Worm (Caenorhabditis elegans) whole organism, L1 larva: ENCODE measurements around the gene F23A7.4.
"Not testable (repeated sequence)": the region's sequence is repeated elsewhere in the genome, so short reads cannot be mapped to it uniquely, and the experiment has no call there.

Source experiments
- C34B4.2 ChIP-seq: sonication (generic microtip); optimal IDR thresholded peaks from 2 replicates; lab custom pipeline; 2017; ENCODE audit warnings: mild to moderate bottlenecking, missing genetic modification characterization, missing compliant biosample characterization
- F16B12.6 ChIP-seq: fragments of 150-350 bp; optimal IDR thresholded peaks from 2 replicates; lab custom pipeline; 2014; ENCODE audit warnings: missing biosample characterization, missing genetic modification characterization
- blmp-1 ChIP-seq: fragments of 150-350 bp; optimal IDR thresholded peaks from 2 replicates; lab custom pipeline; 2014; ENCODE audit warnings: missing biosample characterization, missing genetic modification characterization
- ceh-63 ChIP-seq: fragments of 200-800 bp; sonication (Bioruptor generic); optimal IDR thresholded peaks from 2 replicates; lab custom pipeline; 2018; ENCODE audit warnings: mild to moderate bottlenecking, missing genetic modification characterization, missing compliant biosample characterization
- ceh-82 ChIP-seq, 3 experiments: fragments of 150-350 bp in 1 of 3; sonication (generic microtip) in 2 of 3; optimal IDR thresholded peaks; 2 replicates each; lab custom pipeline; 2014 to 2017; ENCODE audit warnings: missing biosample characterization in 3 of 3, missing genetic modification characterization in 3 of 3
- ceh-88 ChIP-seq: fragments of 200-800 bp; sonication (Bioruptor generic); IDR thresholded peaks from 2 replicates; pipeline ENCODE4 v1.3.6; 2022; ENCODE audit warnings: missing genetic modification characterization, missing compliant biosample characterization
- ces-1 ChIP-seq: fragments of 150-350 bp; optimal IDR thresholded peaks from 2 replicates; lab custom pipeline; 2014; ENCODE audit warnings: missing biosample characterization, missing genetic modification reagents, missing genetic modification characterization
- dpl-1 ChIP-seq, 3 experiments: fragments of 150-350 bp in 2 of 3; sonication (generic microtip) in 1 of 3; optimal IDR thresholded peaks; 2 replicates each; lab custom pipeline; 2014 to 2017; ENCODE audit warnings: missing biosample characterization in 3 of 3, missing genetic modification characterization in 3 of 3, missing genetic modification reagents in 3 of 3
- dsc-1 ChIP-seq: sonication (generic microtip); optimal IDR thresholded peaks from 2 replicates; lab custom pipeline; 2016; ENCODE audit warnings: mild to moderate bottlenecking, missing genetic modification characterization, missing compliant biosample characterization
- efl-1 ChIP-seq, 4 experiments: fragments of 150-350 bp; optimal IDR thresholded peaks in 3 of 4; peaks in 1 of 4; 1 replicate in 1 of 4; 2 replicates in 3 of 4; lab custom pipeline; 2014; ENCODE audit warnings: missing biosample characterization in 2 of 4, missing genetic modification characterization in 2 of 4, missing genetic modification reagents in 2 of 4
- egl-27 ChIP-seq, 2 experiments: fragments of 150-350 bp in 1 of 2; sonication (generic microtip); optimal IDR thresholded peaks; 3 replicates each; lab custom pipeline; 2017 to 2018; ENCODE audit warnings: missing biosample characterization in 2 of 2, missing genetic modification characterization in 2 of 2, missing genetic modification reagents in 2 of 2
- ets-5 ChIP-seq: fragments of 200-800 bp; sonication (Bioruptor generic); IDR thresholded peaks from 2 replicates; pipeline ENCODE4 v1.3.6; 2022; ENCODE audit warnings: missing genetic modification characterization, missing compliant biosample characterization
- fkh-8 ChIP-seq: sonication (generic microtip); optimal IDR thresholded peaks from 2 replicates; lab custom pipeline; 2016; ENCODE audit warnings: mild to moderate bottlenecking, missing genetic modification characterization, missing compliant biosample characterization
- fos-1 ChIP-seq: fragments of 150-350 bp; optimal IDR thresholded peaks from 2 replicates; lab custom pipeline; 2014; ENCODE audit warnings: missing biosample characterization, missing genetic modification characterization
- grh-1 ChIP-seq: fragments of 200-800 bp; sonication (Bioruptor generic); IDR thresholded peaks from 2 replicates; pipeline ENCODE4 v1.3.6; 2022; ENCODE audit warnings: missing genetic modification reagents, missing genetic modification characterization, missing compliant biosample characterization
- hlh-17 ChIP-seq: fragments of 200-800 bp; sonication (Bioruptor generic); optimal IDR thresholded peaks from 2 replicates; lab custom pipeline; 2018; ENCODE audit warnings: missing genetic modification characterization, mild to moderate bottlenecking, missing compliant biosample characterization, moderate library complexity, borderline replicate concordance
- hpl-2 ChIP-seq: fragments of 150-350 bp; optimal IDR thresholded peaks from 2 replicates; lab custom pipeline; 2014; ENCODE audit warnings: missing biosample characterization, missing genetic modification reagents, missing genetic modification characterization
- irx-1 ChIP-seq: sonication (generic microtip); optimal IDR thresholded peaks from 2 replicates; lab custom pipeline; 2016; ENCODE audit warnings: missing genetic modification characterization, missing compliant biosample characterization
- jun-1 ChIP-seq: fragments of 150-350 bp; optimal IDR thresholded peaks from 2 replicates; lab custom pipeline; 2014; ENCODE audit warnings: missing biosample characterization, missing genetic modification reagents, missing genetic modification characterization
- lin-13 ChIP-seq: fragments of 150-350 bp; optimal IDR thresholded peaks from 2 replicates; lab custom pipeline; 2014; ENCODE audit warnings: missing biosample characterization, missing genetic modification reagents, missing genetic modification characterization
- lin-39 ChIP-seq: fragments of 150-350 bp; optimal IDR thresholded peaks from 2 replicates; lab custom pipeline; 2014; ENCODE audit warnings: missing biosample characterization, missing genetic modification reagents, missing genetic modification characterization
- lir-3 ChIP-seq: sonication (generic microtip); optimal IDR thresholded peaks from 2 replicates; lab custom pipeline; 2016; ENCODE audit warnings: mild to moderate bottlenecking, missing genetic modification characterization, moderate library complexity, missing compliant biosample characterization; ENCODE audit not compliant: poor library complexity
- mef-2 ChIP-seq: fragments of 150-350 bp; optimal IDR thresholded peaks from 2 replicates; lab custom pipeline; 2014; ENCODE audit warnings: missing biosample characterization, missing genetic modification characterization
- nhr-28 ChIP-seq: fragments of 150-350 bp; optimal IDR thresholded peaks from 2 replicates; lab custom pipeline; 2014; ENCODE audit warnings: missing biosample characterization, missing genetic modification characterization
- nhr-71 ChIP-seq: sonication (generic microtip); optimal IDR thresholded peaks from 2 replicates; lab custom pipeline; 2016; ENCODE audit warnings: mild to moderate bottlenecking, missing genetic modification characterization, moderate library complexity, missing compliant biosample characterization
- nhr-84 ChIP-seq: sonication (generic microtip); optimal IDR thresholded peaks from 2 replicates; lab custom pipeline; 2017; ENCODE audit warnings: missing biosample characterization, missing genetic modification characterization
- nhr-90 ChIP-seq: sonication (generic microtip); optimal IDR thresholded peaks from 2 replicates; lab custom pipeline; 2016; ENCODE audit warnings: mild to moderate bottlenecking, missing genetic modification characterization, missing compliant biosample characterization; ENCODE audit not compliant: poor library complexity
- pqm-1 ChIP-seq: sonication (generic microtip); optimal IDR thresholded peaks from 3 replicates; lab custom pipeline; 2017; ENCODE audit warnings: missing biosample characterization, missing genetic modification characterization
- sptf-1 ChIP-seq: fragments of 150-350 bp; optimal IDR thresholded peaks from 2 replicates; lab custom pipeline; 2014; ENCODE audit warnings: missing biosample characterization, missing genetic modification characterization
- sup-37 ChIP-seq: fragments of 200-800 bp; sonication (Bioruptor generic); optimal IDR thresholded peaks from 2 replicates; lab custom pipeline; 2018; ENCODE audit warnings: mild to moderate bottlenecking, missing genetic modification characterization, missing compliant biosample characterization
- tbx-2 ChIP-seq: sonication (generic microtip); optimal IDR thresholded peaks from 2 replicates; lab custom pipeline; 2016; ENCODE audit warnings: missing genetic modification characterization, missing compliant biosample characterization
- unc-86 ChIP-seq: sonication (generic microtip); optimal IDR thresholded peaks from 2 replicates; lab custom pipeline; 2016; ENCODE audit warnings: missing genetic modification characterization, missing compliant biosample characterization
- vab-15 ChIP-seq: sonication (generic microtip); optimal IDR thresholded peaks from 2 replicates; lab custom pipeline; 2017; ENCODE audit warnings: missing genotype, mild to moderate bottlenecking, missing genetic modification characterization, missing compliant biosample characterization
- xbp-1 ChIP-seq: sonication (generic microtip); optimal IDR thresholded peaks from 2 replicates; lab custom pipeline; 2016; ENCODE audit warnings: missing genetic modification characterization, missing compliant biosample characterization
- ztf-4 ChIP-seq: fragments of 150-350 bp; optimal IDR thresholded peaks from 2 replicates; lab custom pipeline; 2014; ENCODE audit warnings: missing biosample characterization, missing genetic modification characterization

Gene F23A7.4

ce11 chrX:16218306-16218705 is 5.9 kb downstream of the F23A7.4 start (continued):
- TF ChIP-seq lir-3 (tag; lab: Kevin White, UChicago) (no peak), dpl-1 (GFP tag; optimal IDR thresholded peaks at IDR 0.05; lab: Kevin White, UChicago) (no peak), dsc-1 (peak; percentile 70), hlh-17 (GFP tag; lab: Kevin White, UChicago) (no peak)

- TF ChIP-seq efl-1 (optimal IDR thresholded peaks at IDR 0.05; lab: Kevin White, UChicago): not testable (repeated sequence)
- TF ChIP-seq efl-1 (GFP tag; optimal IDR thresholded peaks at IDR 0.05 in 1 of 2; lab: Kevin White, UChicago): peak in 1 of 2 experiments; percentile 57
- TF ChIP-seq, all 84 proteins: peak for 1; not testable (repeated sequence) for 83
These were observed 7.3 kb downstream of the F23A7.4 start, which contains the start of gene F23A7.3 for ce11 chrX:16219710-16220109. F23A7.3 (plus strand) TSS chrX:16220010.

ce11 chrX:16228622-16229021 is 16.2 kb downstream of the F23A7.4 start, which contains the start of gene F23A7.5:
F23A7.5 (plus strand) TSS chrX:16228922.
- TF ChIP-seq hpl-2 (GFP tag; lab: Kevin White, UChicago): no peak
- no peak for TF ChIP-seq ces-1 (GFP tag; lab: Kevin White, UChicago)
- TF ChIP-seq nhr-28 (tag; lab: Kevin White, UChicago): no peak
- TF ChIP-seq nhr-84 (tag; lab: Kevin White, UChicago): no peak
- no peak for TF ChIP-seq vab-15 (tag; lab: Kevin White, UChicago)
- no peak for TF ChIP-seq ztf-4 (tag; lab: Kevin White, UChicago)
- no peak for TF ChIP-seq tbx-2 (tag; lab: Kevin White, UChicago)
- no peak for TF ChIP-seq sptf-1
- TF ChIP-seq hlh-17 (GFP tag; lab: Kevin White, UChicago): no peak
- no peak for TF ChIP-seq C34B4.2
- TF ChIP-seq egl-27 (tag; optimal IDR thresholded peaks at IDR 0.05; lab: Kevin White, UChicago): no peak

- no peak for TF ChIP-seq fkh-8 (tag; lab: Kevin White, UChicago)
- no peak for TF ChIP-seq ets-5
- TF ChIP-seq unc-86 (tag; lab: Kevin White, UChicago): no peak
- no peak for TF ChIP-seq efl-1 (optimal IDR thresholded peaks at IDR 0.05; lab: Kevin White, UChicago)
- TF ChIP-seq efl-1 (GFP tag; optimal IDR thresholded peaks at IDR 0.05 in 1 of 2; lab: Kevin White, UChicago): peak in 1 of 2 experiments; percentile 81
- TF ChIP-seq jun-1 (tag; lab: Kevin White, UChicago): no peak
- TF ChIP-seq ceh-88 (GFP tag; lab: Robert Waterston, UW): no peak
These were observed 28.2 kb downstream of the F23A7.4 start for ce11 chrX:16240626-16241025.

- TF ChIP-seq efl-1 (optimal IDR thresholded peaks at IDR 0.05; lab: Kevin White, UChicago) (no peak), efl-1 (GFP tag; optimal IDR thresholded peaks at IDR 0.05 in 1 of 2; lab: Kevin White, UChicago) (no peak)
- TF ChIP-seq, all 84 proteins: peak for 0
These were observed 30.7 kb downstream of the F23A7.4 start for ce11 chrX:16243129-16243528.

- no peak for TF ChIP-seq irx-1 (tag; lab: Kevin White, UChicago)
- no peak for TF ChIP-seq lin-39 (tag; lab: Kevin White, UChicago)
- no peak for TF ChIP-seq ceh-63 (GFP tag; lab: Kevin White, UChicago)
- no peak for TF ChIP-seq F16B12.6 (tag; lab: Kevin White, UChicago)
- TF ChIP-seq sup-37 (GFP tag; lab: Kevin White, UChicago): no peak
- no peak for TF ChIP-seq grh-1 (GFP tag; lab: Robert Waterston, UW)
- TF ChIP-seq xbp-1 (tag; lab: Kevin White, UChicago): no peak
- no peak for TF ChIP-seq mef-2
- no peak for TF ChIP-seq ceh-82 (tag; optimal IDR thresholded peaks at IDR 0.05; lab: Kevin White, UChicago)
- TF ChIP-seq pqm-1 (tag; lab: Kevin White, UChicago): no peak
- no peak for TF ChIP-seq nhr-90 (tag; lab: Kevin White, UChicago)
- no peak for TF ChIP-seq lin-13 (GFP tag; lab: Kevin White, UChicago)
- no peak for TF ChIP-seq blmp-1 (tag; lab: Kevin White, UChicago)
- TF ChIP-seq unc-86 (tag; lab: Kevin White, UChicago): no peak
- no peak for TF ChIP-seq fos-1 (tag; lab: Kevin White, UChicago)
- no peak for TF ChIP-seq nhr-71 (tag; lab: Kevin White, UChicago)
- TF ChIP-seq ces-1 (GFP tag; lab: Kevin White, UChicago): no peak
These were observed 32.4 kb downstream of the F23A7.4 start, which contains the start of gene W10G6.1 for ce11 chrX:16244764-16245244. W10G6.1 (plus strand) TSS chrX:16245194.
